Fruit fly (Drosophila melanogaster) whole organism, adult: Measurements from ENCODE around the gene Slh.
A peak's percentile ranks its signal among the peaks of the same experiment; 100 is the strongest.

Experiments
- CG11617 ChIP-seq: fragments of 200-800 bp; sonication (Bioruptor generic); optimal IDR thresholded peaks from 2 replicates; lab custom pipeline; 2017; ENCODE audit warnings: mild to moderate bottlenecking, missing biosample characterization, missing genetic modification reagents, missing genetic modification characterization
- CG12768 ChIP-seq: fragments of 200-800 bp; sonication (Bioruptor generic); optimal IDR thresholded peaks from 2 replicates; lab custom pipeline; 2017; ENCODE audit warnings: missing biosample characterization, missing genetic modification characterization, mild to moderate bottlenecking, moderate library complexity, missing genetic modification reagents
- CG14711 ChIP-seq: fragments of 200-800 bp; sonication (Bioruptor generic); optimal IDR thresholded peaks from 2 replicates; lab custom pipeline; 2018; ENCODE audit warnings: missing biosample characterization, mild to moderate bottlenecking, missing genetic modification characterization, moderate library complexity
- CG1620 ChIP-seq: fragments of 200-800 bp; sonication (Bioruptor generic); optimal IDR thresholded peaks from 2 replicates; lab custom pipeline; 2016; ENCODE audit warnings: missing biosample characterization, missing genetic modification characterization
- CG33017 ChIP-seq: fragments of 200-800 bp; sonication (Bioruptor generic); optimal IDR thresholded peaks from 2 replicates; lab custom pipeline; 2018; ENCODE audit warnings: missing biosample characterization, mild to moderate bottlenecking, missing genetic modification characterization, moderate library complexity
- CG5204 ChIP-seq: fragments of 200-800 bp; sonication (Bioruptor generic); optimal IDR thresholded peaks from 2 replicates; lab custom pipeline; 2016; ENCODE audit warnings: missing biosample characterization, missing genetic modification characterization
- CG7045 ChIP-seq: fragments of 200-800 bp; sonication (Bioruptor generic); optimal IDR thresholded peaks from 2 replicates; lab custom pipeline; 2017; ENCODE audit warnings: missing biosample characterization, mild to moderate bottlenecking, missing genetic modification characterization
- CG7101 ChIP-seq: fragments of 200-800 bp; sonication (Bioruptor generic); optimal IDR thresholded peaks from 2 replicates; lab custom pipeline; 2018; ENCODE audit warnings: missing biosample characterization, mild to moderate bottlenecking, missing genetic modification characterization, moderate library complexity
- Clk ChIP-seq: fragments of 200-800 bp; sonication (Bioruptor generic); optimal IDR thresholded peaks from 2 replicates; lab custom pipeline; 2017; ENCODE audit warnings: missing biosample characterization, missing genetic modification characterization
- Crg-1 ChIP-seq: fragments of 200-800 bp; sonication (Bioruptor generic); optimal IDR thresholded peaks from 2 replicates; lab custom pipeline; 2016; ENCODE audit warnings: missing biosample characterization, missing genetic modification characterization
- Hr96 ChIP-seq: fragments of 200-800 bp; sonication (Bioruptor generic); optimal IDR thresholded peaks from 2 replicates; lab custom pipeline; 2016; ENCODE audit warnings: missing biosample characterization, missing genetic modification characterization
- Mnt ChIP-seq: fragments of 200-800 bp; sonication (Bioruptor generic); optimal IDR thresholded peaks from 2 replicates; lab custom pipeline; 2016; ENCODE audit warnings: missing biosample characterization, mild to moderate bottlenecking, missing genetic modification characterization
- bab1 ChIP-seq: fragments of 200-800 bp; sonication (Bioruptor generic); optimal IDR thresholded peaks from 3 replicates; lab custom pipeline; 2019; ENCODE audit warnings: missing biosample characterization, mild to moderate bottlenecking, missing genetic modification characterization, moderate library complexity
- cic ChIP-seq: fragments of 200-800 bp; sonication (Bioruptor generic); optimal IDR thresholded peaks from 2 replicates; lab custom pipeline; 2017; ENCODE audit warnings: missing biosample characterization, mild to moderate bottlenecking, missing genetic modification characterization, moderate library complexity
- cnc ChIP-seq, 2 experiments: fragments of >200 bp; optimal IDR thresholded peaks; 2 replicates each; lab custom pipeline; 2017
- kay ChIP-seq: fragments of 200-800 bp; sonication (Bioruptor generic); peaks from one replicate; lab custom pipeline; 2016; ENCODE audit warnings: missing biosample characterization, missing genetic modification characterization, borderline replicate concordance
- ovo ChIP-seq: fragments of 200-800 bp; sonication (Bioruptor generic); optimal IDR thresholded peaks from 2 replicates; lab custom pipeline; 2016; ENCODE audit warnings: missing biosample characterization, missing genetic modification characterization
- pad ChIP-seq: fragments of 200-800 bp; sonication (Bioruptor generic); optimal IDR thresholded peaks from 3 replicates; lab custom pipeline; 2017; ENCODE audit warnings: missing biosample characterization, missing genetic modification characterization, mild to moderate bottlenecking, moderate library complexity, missing genetic modification reagents
- tj ChIP-seq: fragments of 200-800 bp; sonication (Bioruptor generic); optimal IDR thresholded peaks from 3 replicates; lab custom pipeline; 2017; ENCODE audit warnings: missing biosample characterization, mild to moderate bottlenecking, missing genetic modification characterization, moderate library complexity
- toe ChIP-seq: fragments of 200-800 bp; sonication (Bioruptor generic); optimal IDR thresholded peaks from 2 replicates; lab custom pipeline; 2016; ENCODE audit warnings: missing biosample characterization, missing genetic modification characterization

Slh gene

dm6 chr2L:2470585-2470984, 21.9 kb downstream of the Slh start:
- no peak for TF ChIP-seq pad (GFP tag; lab: Kevin White, UChicago)
- TF ChIP-seq bab1 = no peak
- TF ChIP-seq CG7045 (GFP tag; lab: Kevin White, UChicago) = no peak
- TF ChIP-seq kay (GFP tag; lab: Kevin White, UChicago) = no peak
- TF ChIP-seq ovo (GFP tag; lab: Kevin White, UChicago) = no peak
- no peak for TF ChIP-seq cic (GFP tag; lab: Kevin White, UChicago)
- TF ChIP-seq Mnt (GFP tag; lab: Kevin White, UChicago) = no peak
- TF ChIP-seq CG14711 = no peak
- no peak for TF ChIP-seq CG5204
- no peak for TF ChIP-seq Crg-1 (GFP tag; lab: Kevin White, UChicago)
- no peak for TF ChIP-seq CG33017 (tag; lab: Kevin White, UChicago)
- TF ChIP-seq Clk (GFP tag; lab: Kevin White, UChicago) = no peak
- no peak for TF ChIP-seq tj
- no peak for TF ChIP-seq Hr96 (GFP tag; lab: Kevin White, UChicago)
- TF ChIP-seq CG7101 (tag; lab: Kevin White, UChicago) = no peak
- TF ChIP-seq CG11617 = no peak
- TF ChIP-seq CG12768 = no peak
- TF ChIP-seq toe (GFP tag; lab: Kevin White, UChicago) = no peak
- no peak for TF ChIP-seq CG1620
- no peak for TF ChIP-seq cnc (optimal IDR thresholded peaks at IDR 0.05; lab: Kevin White, UChicago)

dm6 chr2L:2467722-2468372, 24.6 kb downstream of the Slh start:
- TF ChIP-seq pad (GFP tag; lab: Kevin White, UChicago) = no peak
- TF ChIP-seq Crg-1 (GFP tag; lab: Kevin White, UChicago) = no peak
- no peak for TF ChIP-seq CG7045 (GFP tag; lab: Kevin White, UChicago)
- no peak for TF ChIP-seq CG33017 (tag; lab: Kevin White, UChicago)
- TF ChIP-seq Clk (GFP tag; lab: Kevin White, UChicago) = no peak
- TF ChIP-seq CG14711 = no peak
- no peak for TF ChIP-seq CG5204
- TF ChIP-seq toe (GFP tag; lab: Kevin White, UChicago) = no peak
- no peak for TF ChIP-seq Hr96 (GFP tag; lab: Kevin White, UChicago)
- TF ChIP-seq kay (GFP tag; lab: Kevin White, UChicago) = no peak
- no peak for TF ChIP-seq tj
- no peak for TF ChIP-seq cic (GFP tag; lab: Kevin White, UChicago)
- no peak for TF ChIP-seq bab1
- TF ChIP-seq CG7101 (tag; lab: Kevin White, UChicago) = no peak
- TF ChIP-seq CG1620 = no peak

- TF ChIP-seq CG12768 = no peak
- TF ChIP-seq CG7101 (tag; lab: Kevin White, UChicago) = no peak
- no peak for TF ChIP-seq bab1
- no peak for TF ChIP-seq cic (GFP tag; lab: Kevin White, UChicago)
- no peak for TF ChIP-seq tj
- no peak for TF ChIP-seq CG1620
- TF ChIP-seq Hr96 (GFP tag; lab: Kevin White, UChicago) = no peak
- no peak for TF ChIP-seq cnc (optimal IDR thresholded peaks at IDR 0.05; lab: Kevin White, UChicago)
- no peak for TF ChIP-seq Crg-1 (GFP tag; lab: Kevin White, UChicago)
- no peak for TF ChIP-seq CG11617
- no peak for TF ChIP-seq Mnt (GFP tag; lab: Kevin White, UChicago)
- TF ChIP-seq ovo (GFP tag; lab: Kevin White, UChicago) = no peak
- no peak for TF ChIP-seq CG14711
- TF ChIP-seq CG33017 (tag; lab: Kevin White, UChicago) = no peak
- TF ChIP-seq CG5204 = no peak
- no peak for TF ChIP-seq kay (GFP tag; lab: Kevin White, UChicago)
Measured at dm6 chr2L:2466360-2466759, 26.1 kb downstream of the Slh start.

dm6 chr2L:2462306-2462844, 30.1 kb downstream of the Slh start:
- TF ChIP-seq tj = peak; percentile 72
- no peak for TF ChIP-seq cic (GFP tag; lab: Kevin White, UChicago)
- TF ChIP-seq CG7045 (GFP tag; lab: Kevin White, UChicago) = no peak
- no peak for TF ChIP-seq CG12768
- no peak for TF ChIP-seq CG11617
- no peak for TF ChIP-seq pad (GFP tag; lab: Kevin White, UChicago)

dm6 chr2L:2461322-2461999, 31.0 kb downstream of the Slh start:
- TF ChIP-seq bab1 = no peak
- no peak for TF ChIP-seq CG14711
- TF ChIP-seq CG12768 = no peak
- TF ChIP-seq CG7045 (GFP tag; lab: Kevin White, UChicago) = no peak
- no peak for TF ChIP-seq pad (GFP tag; lab: Kevin White, UChicago)

dm6 chr2L:2459238-2459637, 33.2 kb downstream of the Slh start:
- TF ChIP-seq CG14711 = no peak
- TF ChIP-seq CG7101 (tag; lab: Kevin White, UChicago) = no peak
- no peak for TF ChIP-seq CG12768
- no peak for TF ChIP-seq bab1
- TF ChIP-seq kay (GFP tag; lab: Kevin White, UChicago) = no peak
- no peak for TF ChIP-seq cnc (optimal IDR thresholded peaks at IDR 0.05; lab: Kevin White, UChicago)
- no peak for TF ChIP-seq ovo (GFP tag; lab: Kevin White, UChicago)
